Worm (Caenorhabditis elegans): ENCODE results near the gene pnk-4.

- TF ChIP-seq nhr-11 (tag; optimal IDR thresholded peaks at IDR 0.05), result no peak
- TF ChIP-seq mep-1 (tag; optimal IDR thresholded peaks at IDR 0.05), result no peak
- TF ChIP-seq zfp-2 (tag; optimal IDR thresholded peaks at IDR 0.05), result no peak
- TF ChIP-seq nhr-28 (tag; optimal IDR thresholded peaks at IDR 0.05), result no peak
- no peak for TF ChIP-seq pqm-1 (tag; optimal IDR thresholded peaks at IDR 0.05)
- TF ChIP-seq hlh-11 (tag; optimal IDR thresholded peaks at IDR 0.05), result no peak
- no peak for TF ChIP-seq nhr-102 (tag; optimal IDR thresholded peaks at IDR 0.05)
- TF ChIP-seq ztf-7 (tag; optimal IDR thresholded peaks at IDR 0.05), result no peak
- no peak for TF ChIP-seq nhr-77 (tag; optimal IDR thresholded peaks at IDR 0.05)
- TF ChIP-seq D1046.2 (GFP tag; IDR thresholded peaks at IDR 0.05), result no peak
- TF ChIP-seq snpc-4 (tag; optimal IDR thresholded peaks at IDR 0.05), result no peak
- no peak for TF ChIP-seq tra-1 (GFP tag; IDR thresholded peaks at IDR 0.05)
These were observed 3.1 kb upstream of the pnk-4 start, which contains the start of gene ets-5 for ce11 chrX:5084495-5084894.
